Fruit fly (Drosophila melanogaster): ENCODE measurements around the gene rngo.

dm6 chrX:16422466-16423124 lies 18.6 kb upstream of the rngo start, which contains the start of gene hang:
- no peak for TF ChIP-seq psq (optimal IDR thresholded peaks at IDR 0.05)
- no peak for TF ChIP-seq ttk (optimal IDR thresholded peaks at IDR 0.05)
- no peak for TF ChIP-seq insv (optimal IDR thresholded peaks at IDR 0.05)
- TF ChIP-seq Sin3A (optimal IDR thresholded peaks at IDR 0.05), result no peak

Measured in Kc167 (cell line).